Fruit fly (Drosophila melanogaster) whole organism, embryonic: Measurements from ENCODE around the gene Rgl.

Experiments used
- Asciz ChIP-seq: fragments of 200-800 bp; sonication (Bioruptor generic); optimal IDR thresholded peaks from 2 replicates; lab custom pipeline; 2017; ENCODE audit warnings: missing biosample characterization, mild to moderate bottlenecking, missing genetic modification characterization, missing genetic modification reagents
- CG10321 ChIP-seq: fragments of 200-800 bp; sonication (Bioruptor generic); IDR thresholded peaks from 2 replicates; pipeline ENCODE4 v1.3.6; 2022; ENCODE audit warnings: missing biosample characterization, missing genetic modification characterization
- CG10959 ChIP-seq: fragments of 200-800 bp; sonication (Bioruptor generic); IDR thresholded peaks from 2 replicates; pipeline ENCODE4 v1.3.6; 2022; ENCODE audit warnings: missing biosample characterization, missing genetic modification characterization
- CG11247 ChIP-seq: fragments of 200-800 bp; sonication (Bioruptor generic); IDR thresholded peaks from 2 replicates; pipeline ENCODE4 v1.3.6; 2022; ENCODE audit warnings: missing biosample characterization, missing genetic modification characterization
- CG11398 ChIP-seq: fragments of 200-800 bp; sonication (Bioruptor generic); optimal IDR thresholded peaks from 2 replicates; lab custom pipeline; 2016; ENCODE audit warnings: missing biosample characterization, missing genetic modification characterization
- CG12155 ChIP-seq: fragments of 200-800 bp; sonication (Bioruptor generic); optimal IDR thresholded peaks from 3 replicates; lab custom pipeline; 2016; ENCODE audit warnings: missing biosample characterization, missing genetic modification characterization
- CG12236 ChIP-seq: fragments of 200-800 bp; sonication (Bioruptor generic); optimal IDR thresholded peaks from 2 replicates; lab custom pipeline; 2016; ENCODE audit warnings: missing biosample characterization, missing genetic modification characterization
- CG13123 ChIP-seq: fragments of 200-800 bp; sonication (Bioruptor generic); optimal IDR thresholded peaks from 2 replicates; lab custom pipeline; 2016; ENCODE audit warnings: missing biosample characterization, missing genetic modification characterization
- CG14014 ChIP-seq: fragments of 200-800 bp; sonication (Bioruptor generic); IDR thresholded peaks from 2 replicates; pipeline ENCODE4 v1.3.6; 2022; ENCODE audit warnings: missing biosample characterization, missing genetic modification characterization
- CG14965 ChIP-seq: fragments of 200-800 bp; sonication (Bioruptor generic); optimal IDR thresholded peaks from 2 replicates; lab custom pipeline; 2016; ENCODE audit warnings: missing biosample characterization, missing genetic modification characterization, borderline replicate concordance
- CG15479 ChIP-seq: fragments of 200-800 bp; sonication (Bioruptor generic); optimal IDR thresholded peaks from 3 replicates; lab custom pipeline; 2019; ENCODE audit warnings: missing biosample characterization, mild to moderate bottlenecking, missing genetic modification characterization, moderate library complexity
- CG1792 ChIP-seq: fragments of 200-800 bp; sonication (Bioruptor generic); optimal IDR thresholded peaks from 2 replicates; lab custom pipeline; 2016; ENCODE audit warnings: missing biosample characterization, missing genetic modification characterization
- CG18764 ChIP-seq: fragments of 200-800 bp; sonication (Bioruptor generic); optimal IDR thresholded peaks from 3 replicates; lab custom pipeline; 2016; ENCODE audit warnings: missing biosample characterization, missing genetic modification characterization
- CG31224 ChIP-seq: fragments of 200-800 bp; sonication (Bioruptor generic); IDR thresholded peaks from 2 replicates; pipeline ENCODE4 v1.3.6; 2022; ENCODE audit warnings: missing biosample characterization, missing genetic modification characterization
- CG3726 ChIP-seq: fragments of 200-800 bp; sonication (Bioruptor generic); IDR thresholded peaks from 3 replicates; pipeline ENCODE4, ENCODE4 v1.3.6; 2022; ENCODE audit warnings: missing biosample characterization, missing genetic modification characterization
- CG4424 ChIP-seq: fragments of 200-800 bp; sonication (Bioruptor generic); optimal IDR thresholded peaks from 3 replicates; lab custom pipeline; 2016; ENCODE audit warnings: missing biosample characterization, missing genetic modification characterization
- CG4820 ChIP-seq: fragments of 200-800 bp; sonication (Bioruptor generic); optimal IDR thresholded peaks from 3 replicates; lab custom pipeline; 2016; ENCODE audit warnings: missing biosample characterization, missing genetic modification characterization
- CG6689 ChIP-seq: fragments of 200-800 bp; sonication (Bioruptor generic); IDR thresholded peaks from 2 replicates; pipeline ENCODE4 v1.3.6; 2022; ENCODE audit warnings: missing biosample characterization, missing genetic modification characterization
- CG7271 ChIP-seq: fragments of 200-800 bp; sonication (Bioruptor generic); optimal IDR thresholded peaks from 2 replicates; lab custom pipeline; 2018; ENCODE audit warnings: missing biosample characterization, mild to moderate bottlenecking, missing genetic modification characterization, moderate library complexity
- CG7556 ChIP-seq: fragments of 200-800 bp; sonication (Bioruptor generic); optimal IDR thresholded peaks from 2 replicates; lab custom pipeline; 2017; ENCODE audit warnings: missing biosample characterization, mild to moderate bottlenecking, missing genetic modification characterization
- CG7745 ChIP-seq: fragments of 200-800 bp; sonication (Bioruptor generic); optimal IDR thresholded peaks from 2 replicates; lab custom pipeline; 2018; ENCODE audit warnings: missing biosample characterization, mild to moderate bottlenecking, missing genetic modification characterization, moderate library complexity
- CG7786 ChIP-seq: fragments of 200-800 bp; sonication (Bioruptor generic); optimal IDR thresholded peaks from 2 replicates; lab custom pipeline; 2016; ENCODE audit warnings: missing biosample characterization, missing genetic modification characterization
- CG9876 ChIP-seq: fragments of 200-800 bp; sonication (Bioruptor generic); optimal IDR thresholded peaks from 2 replicates; lab custom pipeline; 2016; ENCODE audit warnings: missing biosample characterization, missing genetic modification characterization
- Dad ChIP-seq: fragments of 200-800 bp; sonication (Bioruptor generic); optimal IDR thresholded peaks from 3 replicates; lab custom pipeline; 2016; ENCODE audit warnings: missing biosample characterization, missing genetic modification characterization
- Deaf1 ChIP-seq: fragments of 200-800 bp; optimal IDR thresholded peaks from 3 replicates; lab custom pipeline; 2019; ENCODE audit warnings: missing biosample characterization, mild to moderate bottlenecking, missing genetic modification characterization, moderate library complexity
- Dek ChIP-seq: fragments of 200-800 bp; sonication (Bioruptor generic); optimal IDR thresholded peaks from 3 replicates; lab custom pipeline; 2019; ENCODE audit warnings: missing biosample characterization, mild to moderate bottlenecking, missing genetic modification characterization, moderate library complexity
- Doc3 ChIP-seq: fragments of 200-800 bp; sonication (Bioruptor generic); IDR thresholded peaks from 3 replicates; pipeline ENCODE4 v1.3.6; 2022; ENCODE audit warnings: missing biosample characterization, missing genetic modification characterization; ENCODE audit not compliant: partially characterized antibody
- Hey ChIP-seq: fragments of 200-800 bp; sonication (Bioruptor generic); optimal IDR thresholded peaks from 3 replicates; lab custom pipeline; 2018; ENCODE audit warnings: missing biosample characterization, mild to moderate bottlenecking, missing genetic modification characterization
- Hmx ChIP-seq: fragments of 200-800 bp; sonication (Bioruptor generic); optimal IDR thresholded peaks from 2 replicates; lab custom pipeline; 2016; ENCODE audit warnings: missing biosample characterization, missing genetic modification characterization
- Nf-YA ChIP-seq: fragments of 200-800 bp; sonication (Bioruptor generic); IDR thresholded peaks from 2 replicates; pipeline ENCODE4 v1.3.6; 2022; ENCODE audit warnings: missing biosample characterization, missing genetic modification characterization
- Nf-YB ChIP-seq: fragments of 200-800 bp; sonication (Bioruptor generic); optimal IDR thresholded peaks from 3 replicates; lab custom pipeline; 2019; ENCODE audit warnings: missing biosample characterization, mild to moderate bottlenecking, missing genetic modification characterization, moderate library complexity
- Sox102F ChIP-seq: fragments of 200-800 bp; sonication (Bioruptor generic); optimal IDR thresholded peaks from 2 replicates; lab custom pipeline; 2018; ENCODE audit warnings: missing biosample characterization, mild to moderate bottlenecking, missing genetic modification characterization, moderate library complexity
- YL-1 ChIP-seq: fragments of 200-800 bp; sonication (Bioruptor generic); optimal IDR thresholded peaks from 3 replicates; lab custom pipeline; 2017; ENCODE audit warnings: missing biosample characterization, mild to moderate bottlenecking, missing genetic modification characterization
- abd-A ChIP-seq: fragments of 200-800 bp; sonication (Bioruptor generic); optimal IDR thresholded peaks from 3 replicates; lab custom pipeline; 2019; ENCODE audit warnings: missing biosample characterization, mild to moderate bottlenecking, missing genetic modification characterization, moderate library complexity
- cwo ChIP-seq: fragments of 200-800 bp; sonication (Bioruptor generic); optimal IDR thresholded peaks from 3 replicates; lab custom pipeline; 2017; ENCODE audit warnings: missing biosample characterization, missing genetic modification characterization, mild to moderate bottlenecking, moderate library complexity, missing genetic modification reagents
- dan ChIP-seq: fragments of 200-800 bp; sonication (Bioruptor generic); IDR thresholded peaks from 2 replicates; pipeline ENCODE4 v1.3.6; 2022; ENCODE audit warnings: missing biosample characterization, missing genetic modification characterization
- dmrt11E ChIP-seq: fragments of 200-800 bp; sonication (Bioruptor generic); optimal IDR thresholded peaks from 3 replicates; lab custom pipeline; 2018; ENCODE audit warnings: missing biosample characterization, mild to moderate bottlenecking, missing genetic modification characterization, moderate library complexity
- fru ChIP-seq: fragments of >200 bp; optimal IDR thresholded peaks from 2 replicates; lab custom pipeline; 2017
- gcm2 ChIP-seq: fragments of 200-800 bp; sonication (Bioruptor generic); optimal IDR thresholded peaks from 2 replicates; lab custom pipeline; 2016; ENCODE audit warnings: missing biosample characterization, missing genetic modification characterization
- lbe ChIP-seq: fragments of 200-800 bp; sonication (Bioruptor generic); optimal IDR thresholded peaks from 2 replicates; lab custom pipeline; 2016; ENCODE audit warnings: missing biosample characterization, mild to moderate bottlenecking, missing genetic modification characterization
- maf-S ChIP-seq: fragments of 200-800 bp; sonication (Bioruptor generic); optimal IDR thresholded peaks from 2 replicates; lab custom pipeline; 2016; ENCODE audit warnings: missing biosample characterization, missing genetic modification characterization
- nmo ChIP-seq: fragments of 200-800 bp; sonication (Bioruptor generic); optimal IDR thresholded peaks from 2 replicates; lab custom pipeline; 2018; ENCODE audit warnings: missing biosample characterization, mild to moderate bottlenecking, missing genetic modification characterization, moderate library complexity
- org-1 ChIP-seq: fragments of 200-800 bp; sonication (Bioruptor generic); optimal IDR thresholded peaks from 2 replicates; lab custom pipeline; 2017; ENCODE audit warnings: missing biosample characterization, missing genetic modification characterization
- pan ChIP-seq, 4 experiments: fragments of >200 bp in 3 of 4; fragments of 200-800 bp in 1 of 4; sonication (Bioruptor generic) in 1 of 4; optimal IDR thresholded peaks in 3 of 4; IDR thresholded peaks in 1 of 4; 2 replicates each; pipeline versions ENCODE4 v1.3.6 to Lab custom; 2017 to 2022; ENCODE audit warnings: missing biosample characterization in 2 of 4, missing genetic modification characterization in 2 of 4, mixed read lengths in 1 of 4
- pfk ChIP-seq: fragments of 200-800 bp; sonication (Bioruptor generic); optimal IDR thresholded peaks from 2 replicates; lab custom pipeline; 2018; ENCODE audit warnings: missing biosample characterization, mild to moderate bottlenecking, missing genetic modification characterization, moderate library complexity
- pzg ChIP-seq: fragments of 200-800 bp; sonication (Bioruptor generic); optimal IDR thresholded peaks from 3 replicates; lab custom pipeline; 2018; ENCODE audit warnings: missing biosample characterization, mild to moderate bottlenecking, missing genetic modification characterization, moderate library complexity
- rib ChIP-seq: fragments of 200-800 bp; sonication (Bioruptor generic); IDR thresholded peaks from 2 replicates; pipeline ENCODE4 v1.3.6; 2022; ENCODE audit warnings: missing biosample characterization, missing genetic modification characterization
- slp2 ChIP-seq: fragments of 200-800 bp; sonication (Bioruptor generic); optimal IDR thresholded peaks from 2 replicates; lab custom pipeline; 2016; ENCODE audit warnings: missing biosample characterization, missing genetic modification characterization

Rgl gene

DNA sequence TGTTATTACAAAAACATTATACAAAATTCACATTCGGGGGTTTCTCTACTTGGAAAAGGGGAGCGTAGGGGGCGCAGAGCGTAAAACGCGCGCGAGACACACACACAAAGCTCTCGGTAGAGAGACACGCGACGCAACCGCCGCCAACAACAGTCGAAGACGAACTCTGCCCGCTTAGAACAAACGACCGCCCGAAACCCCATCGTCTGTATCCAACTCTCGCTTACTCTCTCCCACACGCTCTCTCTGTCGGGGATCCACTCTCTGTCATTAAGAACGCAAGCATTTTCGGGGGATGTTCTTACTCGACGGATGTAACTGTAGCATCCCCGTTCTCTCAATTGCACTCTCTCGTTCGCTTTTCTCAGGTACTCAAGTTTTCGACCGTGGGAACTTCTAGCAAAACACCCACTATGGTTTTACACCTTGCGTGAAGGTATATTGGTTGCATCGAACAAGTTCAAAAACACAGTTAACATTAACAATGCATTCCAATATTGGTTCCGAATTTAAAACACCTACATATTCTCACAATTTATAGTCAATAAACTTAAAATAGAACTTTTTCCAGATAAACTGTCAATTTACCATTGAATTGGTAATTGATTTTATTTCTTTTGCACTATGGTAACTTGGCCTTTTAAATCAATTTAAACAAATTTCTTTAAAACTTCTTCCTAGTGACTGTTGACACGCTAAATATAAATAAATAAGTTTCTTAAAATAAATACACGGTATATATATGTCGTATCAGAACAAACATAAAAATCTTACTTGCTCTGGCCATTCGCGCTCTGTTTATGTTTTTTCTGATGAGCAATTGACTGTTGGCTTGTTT lies 5.1 kb downstream of the Rgl start (continued):
- TF ChIP-seq CG4820 (GFP tag; lab: Kevin White, UChicago) = peak; percentile 91
- TF ChIP-seq lbe (GFP tag; lab: Kevin White, UChicago) = no peak
- TF ChIP-seq Nf-YA (GFP tag; lab: Robert Waterston, UW) = peak; percentile 62
- TF ChIP-seq Sox102F (GFP tag; lab: Kevin White, UChicago) = peak; percentile 92
- TF ChIP-seq CG10321 (GFP tag; lab: Robert Waterston, UW) = no peak
- TF ChIP-seq gcm2 = peak; percentile 87
- no peak; the same call in 2 of the 3 replicates for TF ChIP-seq Doc3 (GFP tag; lab: Robert Waterston, UW)
- TF ChIP-seq CG14965 (GFP tag; lab: Kevin White, UChicago) = no peak
- TF ChIP-seq Dad = peak; percentile 74
- peak; percentile 93 for TF ChIP-seq cwo
- TF ChIP-seq CG7745 (tag; lab: Kevin White, UChicago) = no peak
- TF ChIP-seq CG9876 (GFP tag; lab: Kevin White, UChicago) = peak; percentile 84
- TF ChIP-seq pzg (GFP tag; lab: Kevin White, UChicago) = peak; percentile 2
- peak; percentile 38; the same call in 1 of the 2 replicates for TF ChIP-seq CG10959 (GFP tag; lab: Robert Waterston, UW)
- peak; percentile 15 for TF ChIP-seq Hey (tag; lab: Kevin White, UChicago)
- no peak for TF ChIP-seq dan
- peak; percentile 89 for TF ChIP-seq Dek (tag; lab: Kevin White, UChicago)
- peak; percentile 80 for TF ChIP-seq CG11398
- TF ChIP-seq pfk (GFP tag; lab: Kevin White, UChicago) = no peak
- peak; percentile 82 for TF ChIP-seq CG14014
- peak; percentile 69 for TF ChIP-seq CG1792 (GFP tag; lab: Kevin White, UChicago)
- TF ChIP-seq maf-S (GFP tag; lab: Kevin White, UChicago) = peak; percentile 85
- TF ChIP-seq dmrt11E = peak; percentile 94
- TF ChIP-seq CG7786 = peak; percentile 88
- TF ChIP-seq CG4424 (GFP tag; lab: Kevin White, UChicago) = peak; percentile 92
- peak; percentile 75 for TF ChIP-seq Hmx (GFP tag; lab: Kevin White, UChicago)
- TF ChIP-seq CG7271 (tag; lab: Kevin White, UChicago) = peak; percentile 58
- peak; percentile 75 for TF ChIP-seq CG31224
- peak; percentile 74; the same call in 2 of the 3 replicates for TF ChIP-seq CG3726
- peak; percentile 12 for TF ChIP-seq CG15479 (GFP tag; lab: Kevin White, UChicago)
- TF ChIP-seq abd-A = no peak
- TF ChIP-seq CG7556 = peak; percentile 97
- TF ChIP-seq Deaf1 (tag; lab: Kevin White, UChicago) = peak; percentile 90
- TF ChIP-seq nmo (GFP tag; lab: Kevin White, UChicago) = peak; percentile 81
- TF ChIP-seq Asciz (GFP tag; lab: Kevin White, UChicago) = peak; percentile 88
- TF ChIP-seq Nf-YB (GFP tag; lab: Kevin White, UChicago) = peak; percentile 82
- peak; percentile 91 for TF ChIP-seq slp2 (GFP tag; lab: Kevin White, UChicago)
- peak; percentile 89 for TF ChIP-seq CG12236 (GFP tag; lab: Kevin White, UChicago)
- TF ChIP-seq CG6689 (GFP tag; lab: Robert Waterston, UW) = peak; percentile 87
- TF ChIP-seq CG13123 = peak; percentile 84
- peak; percentile 53 for TF ChIP-seq CG11247 (GFP tag; lab: Robert Waterston, UW)
- peak; percentile 70 for TF ChIP-seq YL-1 (GFP tag; lab: Kevin White, UChicago)
- TF ChIP-seq fru (lab: Kevin White, UChicago) = no peak
- peak; percentile 95 for TF ChIP-seq org-1
- TF ChIP-seq CG12155 = peak; percentile 89
- TF ChIP-seq pan (optimal IDR thresholded peaks at IDR 0.05; lab: Kevin White, UChicago) = peak in 1 of 2 experiments; percentile 52
- peak in 1 of 2 experiments; percentile 68 for TF ChIP-seq pan (GFP tag; optimal IDR thresholded peaks at IDR 0.05 in 1 of 2, IDR thresholded peaks at IDR 0.05 in 1 of 2)
- peak; percentile 83 for TF ChIP-seq CG18764
- no peak for TF ChIP-seq rib (GFP tag; lab: Robert Waterston, UW)
